Fruit fly (Drosophila melanogaster) whole organism, embryonic: ENCODE results near the gene CG4594.

Experiments
- CG11723 ChIP-seq: fragments of 200-800 bp; sonication (Bioruptor generic); optimal IDR thresholded peaks from 2 replicates; lab custom pipeline; 2017; ENCODE audit warnings: missing biosample characterization, mild to moderate bottlenecking, missing genetic modification characterization
- CG4424 ChIP-seq: fragments of 200-800 bp; sonication (Bioruptor generic); optimal IDR thresholded peaks from 3 replicates; lab custom pipeline; 2016; ENCODE audit warnings: missing biosample characterization, missing genetic modification characterization
- CG6654 ChIP-seq: fragments of 200-800 bp; sonication (Bioruptor generic); optimal IDR thresholded peaks from 2 replicates; lab custom pipeline; 2017; ENCODE audit warnings: missing biosample characterization, mild to moderate bottlenecking, missing genetic modification characterization
- pfk ChIP-seq: fragments of 200-800 bp; sonication (Bioruptor generic); optimal IDR thresholded peaks from 2 replicates; lab custom pipeline; 2018; ENCODE audit warnings: missing biosample characterization, mild to moderate bottlenecking, missing genetic modification characterization, moderate library complexity
- tap ChIP-seq: fragments of 200-800 bp; optimal IDR thresholded peaks from 3 replicates; lab custom pipeline; 2019; ENCODE audit warnings: missing biosample characterization, mild to moderate bottlenecking, missing genetic modification characterization, moderate library complexity

DNA sequence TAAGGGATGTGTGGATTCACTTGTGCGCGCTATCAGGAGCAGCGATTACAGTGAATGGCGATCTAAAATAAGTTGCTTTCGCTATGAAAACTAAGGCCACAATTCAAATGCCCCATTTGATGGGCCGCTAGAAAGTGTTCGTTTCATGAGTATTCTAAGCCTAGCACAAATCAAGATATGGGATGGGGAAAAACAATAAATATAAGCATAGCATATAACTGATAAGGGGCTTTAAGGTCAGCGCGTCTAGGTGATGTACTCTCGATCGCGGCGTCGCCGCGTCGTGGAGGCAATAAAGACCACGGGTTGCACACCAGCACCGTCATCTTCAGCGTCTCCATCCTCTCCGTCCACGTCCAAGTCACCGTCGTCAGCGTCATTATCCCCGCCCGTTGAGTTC lies 40.8 kb downstream of the CG4594 start:
- TF ChIP-seq tap (no peak), CG11723 (GFP tag; lab: Kevin White, UChicago) (no peak), CG4424 (GFP tag; lab: Kevin White, UChicago) (no peak), CG6654 (GFP tag; lab: Kevin White, UChicago) (no peak), pfk (GFP tag; lab: Kevin White, UChicago) (no peak)
